Fruit fly (Drosophila melanogaster): ENCODE data around the gene Cyt-c1L.

DNA sequence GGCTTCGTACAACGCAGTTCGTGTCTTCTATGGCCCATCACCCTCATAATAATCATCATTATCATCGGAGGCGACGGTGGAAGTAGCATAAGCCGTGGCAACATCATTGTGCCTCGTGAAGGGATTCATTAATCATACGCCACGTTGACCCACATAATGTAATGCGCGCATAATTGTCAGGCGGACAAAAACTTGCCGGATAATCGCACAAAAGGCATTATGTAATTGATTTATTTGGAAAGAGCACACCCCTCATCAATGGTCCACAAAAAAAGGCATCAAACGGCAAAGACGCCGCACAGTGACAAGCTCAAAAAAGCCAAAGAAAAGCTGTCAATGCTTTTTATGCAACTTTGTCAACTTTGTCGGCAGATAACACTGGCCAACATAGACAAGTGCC is 5.6 kb downstream of the Cyt-c1L start:
- no peak for TF ChIP-seq cnc (optimal IDR thresholded peaks at IDR 0.05)
- TF ChIP-seq Clk (GFP tag; optimal IDR thresholded peaks at IDR 0.05) = no peak
- TF ChIP-seq Mnt (GFP tag; optimal IDR thresholded peaks at IDR 0.05) = no peak
- no peak for TF ChIP-seq CG11617 (GFP tag; optimal IDR thresholded peaks at IDR 0.05)
- TF ChIP-seq CG12768 (GFP tag; optimal IDR thresholded peaks at IDR 0.05) = no peak
- no peak for TF ChIP-seq cic (GFP tag; optimal IDR thresholded peaks at IDR 0.05)
- TF ChIP-seq CG5204 (GFP tag; optimal IDR thresholded peaks at IDR 0.05) = no peak
- TF ChIP-seq kay (GFP tag; ENCODE audit: borderline replicate concordance) = no peak
